Worm (Caenorhabditis elegans): ENCODE data around the gene C14A4.7.

DNA sequence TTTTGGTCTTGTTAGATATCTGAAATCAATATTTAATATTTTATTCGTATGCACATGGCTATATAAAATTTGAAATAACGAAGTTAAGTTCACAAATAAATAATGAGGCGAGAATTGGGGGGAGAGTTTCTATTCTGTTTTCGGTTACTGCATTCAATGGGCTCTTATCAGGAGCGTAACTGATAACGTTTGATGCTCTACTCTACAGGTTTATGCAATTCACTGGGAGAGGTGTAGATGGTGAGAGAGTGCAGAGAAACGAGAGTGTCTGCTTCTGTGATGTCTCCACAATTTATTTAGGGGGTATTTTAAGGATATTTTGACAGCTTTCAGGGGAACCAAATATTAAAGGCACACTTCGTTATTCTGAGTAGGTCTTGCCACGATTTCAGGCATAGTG is 1.6 kb downstream of the C14A4.7 start, which contains the start of gene C14A4.6:
- no peak for TF ChIP-seq fkh-10 (GFP tag; optimal IDR thresholded peaks at IDR 0.05)
- TF ChIP-seq unc-62 (GFP tag; optimal IDR thresholded peaks at IDR 0.05), result no peak
